Worm (Caenorhabditis elegans): ENCODE data around the gene gld-3.

gld-3 gene

ce11 chrII:7154711-7155110 is 22.3 kb downstream of the gld-3 start:
- no peak for TF ChIP-seq nhr-67 (tag; optimal IDR thresholded peaks at IDR 0.05)
- no peak for TF ChIP-seq nhr-25 (tag; optimal IDR thresholded peaks at IDR 0.05)
- no peak for TF ChIP-seq nhr-23 (tag; optimal IDR thresholded peaks at IDR 0.05)
- no peak for TF ChIP-seq zag-1 (tag; optimal IDR thresholded peaks at IDR 0.05)
- no peak for TF ChIP-seq eor-1 (tag; optimal IDR thresholded peaks at IDR 0.05)
- no peak for TF ChIP-seq lin-39 (tag; optimal IDR thresholded peaks at IDR 0.05)
- TF ChIP-seq lsy-12 (tag; optimal IDR thresholded peaks at IDR 0.05) = no peak
- TF ChIP-seq unc-39 (tag; optimal IDR thresholded peaks at IDR 0.05) = no peak
- no peak for TF ChIP-seq ceh-82 (tag; optimal IDR thresholded peaks at IDR 0.05)
- no peak for TF ChIP-seq daf-12 (tag; optimal IDR thresholded peaks at IDR 0.05)
- TF ChIP-seq skn-1 (tag; optimal IDR thresholded peaks at IDR 0.05) = no peak
- TF ChIP-seq fkh-2 (tag; optimal IDR thresholded peaks at IDR 0.05) = no peak
- no peak for TF ChIP-seq sea-2 (GFP tag; optimal IDR thresholded peaks at IDR 0.05)
- no peak for TF ChIP-seq ceh-9 (tag; optimal IDR thresholded peaks at IDR 0.05)
- TF ChIP-seq nhr-11 (tag; optimal IDR thresholded peaks at IDR 0.05) = no peak
- TF ChIP-seq elt-2 (tag; optimal IDR thresholded peaks at IDR 0.05) = no peak
- TF ChIP-seq nhr-76 (tag; optimal IDR thresholded peaks at IDR 0.05) = no peak
- no peak for TF ChIP-seq ceh-28 (tag; optimal IDR thresholded peaks at IDR 0.05)
- TF ChIP-seq ZK546.5 (tag; optimal IDR thresholded peaks at IDR 0.05) = no peak
- TF ChIP-seq mml-1 (tag; optimal IDR thresholded peaks at IDR 0.05) = no peak

- no peak for TF ChIP-seq mml-1 (tag; optimal IDR thresholded peaks at IDR 0.05)
- no peak for TF ChIP-seq nhr-28 (tag; optimal IDR thresholded peaks at IDR 0.05)
- TF ChIP-seq nhr-25 (tag; optimal IDR thresholded peaks at IDR 0.05) = peak; percentile 13
- no peak for TF ChIP-seq unc-62 (GFP tag; optimal IDR thresholded peaks at IDR 0.05)
- TF ChIP-seq elt-2 (tag; optimal IDR thresholded peaks at IDR 0.05) = peak; percentile 20
- peak; percentile 27 for TF ChIP-seq ama-1 (optimal IDR thresholded peaks at IDR 0.05)
These were observed 22.9 kb downstream of the gld-3 start, which contains the start of gene C27H5.2 for ce11 chrII:7155392-7155791. C27H5.2 (plus strand) TSS chrII:7155581.

ce11 chrII:7157415-7157814 is 25.0 kb downstream of the gld-3 start:
- no peak for TF ChIP-seq nhr-76 (tag; optimal IDR thresholded peaks at IDR 0.05)
- no peak for TF ChIP-seq sea-2 (GFP tag; optimal IDR thresholded peaks at IDR 0.05)
- no peak for TF ChIP-seq aly-2 (tag; optimal IDR thresholded peaks at IDR 0.05)
- TF ChIP-seq nhr-25 (tag; optimal IDR thresholded peaks at IDR 0.05) = peak; percentile 0
- no peak for TF ChIP-seq eor-1 (tag; optimal IDR thresholded peaks at IDR 0.05)
- no peak for TF ChIP-seq hmg-11 (tag; optimal IDR thresholded peaks at IDR 0.05)
- TF ChIP-seq ceh-28 (tag; optimal IDR thresholded peaks at IDR 0.05) = peak; percentile 42
- TF ChIP-seq jun-1 (tag; optimal IDR thresholded peaks at IDR 0.05) = peak; percentile 54
- TF ChIP-seq ama-1 (optimal IDR thresholded peaks at IDR 0.05) = no peak
- peak; percentile 18 for TF ChIP-seq nhr-23 (tag; optimal IDR thresholded peaks at IDR 0.05)
- TF ChIP-seq ZK546.5 (tag; optimal IDR thresholded peaks at IDR 0.05) = no peak
- peak; percentile 50 for TF ChIP-seq pqm-1 (tag; optimal IDR thresholded peaks at IDR 0.05)
- no peak for TF ChIP-seq snpc-4 (tag; optimal IDR thresholded peaks at IDR 0.05)
- TF ChIP-seq egl-5 (tag; optimal IDR thresholded peaks at IDR 0.05) = no peak
- TF ChIP-seq mdl-1 (tag; optimal IDR thresholded peaks at IDR 0.05) = no peak
- no peak for TF ChIP-seq nfya-1 (tag; optimal IDR thresholded peaks at IDR 0.05; ENCODE audit: insufficient read depth)
- TF ChIP-seq pha-4 (tag; optimal IDR thresholded peaks at IDR 0.05) = peak; percentile 64
- TF ChIP-seq egl-27 (tag; optimal IDR thresholded peaks at IDR 0.05) = no peak
- TF ChIP-seq elt-2 (tag; optimal IDR thresholded peaks at IDR 0.05) = peak; percentile 89
- TF ChIP-seq ceh-16 (tag; optimal IDR thresholded peaks at IDR 0.05) = no peak
- TF ChIP-seq unc-39 (tag; optimal IDR thresholded peaks at IDR 0.05) = no peak
- TF ChIP-seq nhr-43 (tag; optimal IDR thresholded peaks at IDR 0.05; ENCODE audit: poor library complexity, severe bottlenecking) = no peak
- TF ChIP-seq fos-1 (tag; optimal IDR thresholded peaks at IDR 0.05) = peak; percentile 6
- TF ChIP-seq skn-1 (tag; optimal IDR thresholded peaks at IDR 0.05) = no peak

ce11 chrII:7161512-7161911 is 29.1 kb downstream of the gld-3 start, which contains the start of gene C27H5.12:
C27H5.12 (minus strand) TSS chrII:7161612.
- TF ChIP-seq ZK546.5 (tag; optimal IDR thresholded peaks at IDR 0.05) = no peak
- TF ChIP-seq fkh-10 (GFP tag; optimal IDR thresholded peaks at IDR 0.05) = no peak
- no peak for TF ChIP-seq nhr-43 (tag; optimal IDR thresholded peaks at IDR 0.05; ENCODE audit: poor library complexity, severe bottlenecking)
- TF ChIP-seq nhr-28 (tag; optimal IDR thresholded peaks at IDR 0.05) = no peak
- TF ChIP-seq nhr-12 (tag; optimal IDR thresholded peaks at IDR 0.05) = no peak
- TF ChIP-seq fkh-2 (tag; optimal IDR thresholded peaks at IDR 0.05) = no peak
- no peak for TF ChIP-seq daf-12 (tag; optimal IDR thresholded peaks at IDR 0.05)
- no peak for TF ChIP-seq elt-2 (tag; optimal IDR thresholded peaks at IDR 0.05)
- TF ChIP-seq lin-15B (tag; optimal IDR thresholded peaks at IDR 0.05) = no peak
- TF ChIP-seq R02D3.7 (tag; optimal IDR thresholded peaks at IDR 0.05) = no peak
- no peak for TF ChIP-seq ceh-16 (tag; optimal IDR thresholded peaks at IDR 0.05)
- TF ChIP-seq unc-62 (GFP tag; optimal IDR thresholded peaks at IDR 0.05) = no peak
- TF ChIP-seq egl-5 (tag; optimal IDR thresholded peaks at IDR 0.05) = no peak
- no peak for TF ChIP-seq pha-4 (tag; optimal IDR thresholded peaks at IDR 0.05)
- TF ChIP-seq lsy-12 (tag; optimal IDR thresholded peaks at IDR 0.05) = no peak
- no peak for TF ChIP-seq nhr-76 (tag; optimal IDR thresholded peaks at IDR 0.05)
- no peak for TF ChIP-seq nhr-67 (tag; optimal IDR thresholded peaks at IDR 0.05)
- TF ChIP-seq ztf-11 (tag; optimal IDR thresholded peaks at IDR 0.05) = no peak
- TF ChIP-seq snpc-4 (tag; optimal IDR thresholded peaks at IDR 0.05) = no peak
- TF ChIP-seq ceh-9 (tag; optimal IDR thresholded peaks at IDR 0.05) = no peak

Measured in whole organism, L3 larva.